Worm (Caenorhabditis elegans): ENCODE results near the gene srw-140.

DNA sequence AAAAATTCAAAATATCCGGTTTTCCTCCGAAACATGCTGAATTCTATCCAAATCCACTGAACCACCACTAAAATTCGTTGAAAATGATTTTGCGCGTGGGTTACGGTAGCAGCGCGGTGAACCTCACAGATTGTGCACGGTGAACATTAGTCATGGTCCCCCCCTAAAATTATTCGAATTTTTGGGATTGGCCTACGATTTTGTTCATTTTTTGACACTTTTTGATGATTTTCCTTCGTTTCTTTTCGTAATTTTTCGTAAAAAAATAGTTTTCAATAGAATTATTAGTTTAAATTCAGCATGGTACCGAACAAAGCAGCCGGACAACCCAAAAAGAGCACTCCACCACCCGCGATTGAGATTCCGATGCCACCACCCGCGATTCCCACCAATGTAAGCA, 16.1 kb downstream of the srw-140 start, which contains the start of gene C03A7.2:
- no peak for TF ChIP-seq egl-27 (tag; optimal IDR thresholded peaks at IDR 0.05)
- TF ChIP-seq nhr-237 (tag; optimal IDR thresholded peaks at IDR 0.05) = no peak
